Fruit fly (Drosophila melanogaster) whole organism, wandering third instar larva: ENCODE measurements around the gene dpr16.

Experiments
- Abd-B ChIP-seq: fragments of >200 bp; optimal IDR thresholded peaks from 2 replicates; lab custom pipeline; 2017; ENCODE audit warnings: missing biosample characterization, missing genetic modification characterization
- CG32264 ChIP-seq: fragments of 200-800 bp; sonication (Bioruptor generic); optimal IDR thresholded peaks from 2 replicates; lab custom pipeline; 2016; ENCODE audit warnings: missing biosample characterization, missing genetic modification characterization
- CG9705 ChIP-seq: fragments of 200-800 bp; sonication (Bioruptor generic); optimal IDR thresholded peaks from 2 replicates; lab custom pipeline; 2018; ENCODE audit warnings: missing biosample characterization, mild to moderate bottlenecking, missing genetic modification characterization
- CrebA ChIP-seq: fragments of 200-800 bp; sonication (Bioruptor generic); optimal IDR thresholded peaks from 2 replicates; lab custom pipeline; 2016; ENCODE audit warnings: missing biosample characterization, mild to moderate bottlenecking, missing genetic modification characterization, borderline replicate concordance
- Dfd ChIP-seq: fragments of >200 bp; optimal IDR thresholded peaks from 2 replicates; lab custom pipeline; 2017; ENCODE audit warnings: missing biosample characterization, missing genetic modification characterization
- Dif ChIP-seq: fragments of 200-275, 200-300 bp; sonication (Bioruptor generic); optimal IDR thresholded peaks from 2 replicates; lab custom pipeline; 2018; ENCODE audit warnings: missing biosample characterization, missing genetic modification characterization; ENCODE audit not compliant: partially characterized antibody
- GATAd ChIP-seq: sonication (Bioruptor generic); optimal IDR thresholded peaks from 2 replicates; lab custom pipeline; 2016; ENCODE audit warnings: missing biosample characterization, missing genetic modification characterization
- HLH106 ChIP-seq: fragments of 200-800 bp; optimal IDR thresholded peaks from 3 replicates; lab custom pipeline; 2019; ENCODE audit warnings: missing biosample characterization, mild to moderate bottlenecking, missing genetic modification characterization, moderate library complexity
- Hnf4 ChIP-seq: fragments of 200-800 bp; sonication (Bioruptor generic); optimal IDR thresholded peaks from 2 replicates; lab custom pipeline; 2016; ENCODE audit warnings: missing biosample characterization, mild to moderate bottlenecking, missing genetic modification characterization
- Hr78 ChIP-seq: fragments of >200 bp; optimal IDR thresholded peaks from 2 replicates; lab custom pipeline; 2017; ENCODE audit warnings: missing biosample characterization, missing genetic modification characterization
- Hr83 ChIP-seq: fragments of 200-300 bp; sonication (Bioruptor generic); optimal IDR thresholded peaks from 2 replicates; lab custom pipeline; 2016; ENCODE audit warnings: missing biosample characterization, mild to moderate bottlenecking, missing genetic modification characterization, moderate library complexity; ENCODE audit not compliant: poor library complexity, severe bottlenecking
- Jra ChIP-seq: sonication (Bioruptor generic); optimal IDR thresholded peaks from 2 replicates; lab custom pipeline; 2016; ENCODE audit warnings: missing biosample characterization, missing genetic modification characterization
- Mio ChIP-seq: sonication (Bioruptor generic); optimal IDR thresholded peaks from 2 replicates; lab custom pipeline; 2016; ENCODE audit warnings: missing biosample characterization, missing genetic modification characterization
- Myc ChIP-seq: fragments of >200 bp; optimal IDR thresholded peaks from 2 replicates; lab custom pipeline; 2017
- N ChIP-seq: fragments of >200 bp; optimal IDR thresholded peaks from 2 replicates; lab custom pipeline; 2018; ENCODE audit warnings: missing biosample characterization, missing external identifiers, missing genetic modification characterization
- OdsH ChIP-seq: fragments of 200-800 bp; sonication (Bioruptor generic); optimal IDR thresholded peaks from 2 replicates; lab custom pipeline; 2016; ENCODE audit warnings: missing biosample characterization, mild to moderate bottlenecking, missing genetic modification characterization
- Rel ChIP-seq, 2 experiments: fragments of 200-800 bp; sonication (Bioruptor generic) in 1 of 2; optimal IDR thresholded peaks; 2 replicates in 1 of 2; 3 replicates in 1 of 2; lab custom pipeline; 2016 to 2019; ENCODE audit warnings: mild to moderate bottlenecking in 2 of 2, missing biosample characterization in 2 of 2, missing genetic modification characterization in 2 of 2, moderate library complexity in 1 of 2
- Sp1 ChIP-seq: fragments of 200-800 bp; sonication (Bioruptor generic); optimal IDR thresholded peaks from 3 replicates; lab custom pipeline; 2019; ENCODE audit warnings: missing biosample characterization, mild to moderate bottlenecking, missing genetic modification characterization, moderate library complexity
- Vsx2 ChIP-seq: fragments of 200-300, 225-300 bp; sonication (Bioruptor generic); optimal IDR thresholded peaks from 2 replicates; lab custom pipeline; 2018; ENCODE audit warnings: missing biosample characterization, missing genetic modification characterization; ENCODE audit not compliant: partially characterized antibody
- br ChIP-seq: fragments of 200-800 bp; sonication (Bioruptor generic); optimal IDR thresholded peaks from 2 replicates; lab custom pipeline; 2016; ENCODE audit warnings: missing biosample characterization, missing genetic modification characterization
- brk ChIP-seq: fragments of 200-800 bp; sonication (Bioruptor generic); optimal IDR thresholded peaks from 2 replicates; lab custom pipeline; 2016; ENCODE audit warnings: missing biosample characterization, mild to moderate bottlenecking, missing genetic modification characterization
- dl ChIP-seq, 2 experiments: fragments of 175-275, 200-275 bp in 1 of 2; fragments of 200-275 bp in 1 of 2; sonication (Bioruptor generic); optimal IDR thresholded peaks; lab custom pipeline; 2018; ENCODE audit warnings: mild to moderate bottlenecking in 2 of 2, missing biosample characterization in 2 of 2, missing genetic modification characterization in 2 of 2, moderate library complexity in 2 of 2; ENCODE audit not compliant: partially characterized antibody in 2 of 2, insufficient read depth in 1 of 2
- dsf ChIP-seq: sonication (Bioruptor generic); optimal IDR thresholded peaks from 2 replicates; lab custom pipeline; 2016; ENCODE audit warnings: missing biosample characterization, missing genetic modification characterization, borderline replicate concordance
- ey ChIP-seq: fragments of 200-800 bp; sonication (Bioruptor generic); optimal IDR thresholded peaks from 2 replicates; lab custom pipeline; 2016; ENCODE audit warnings: missing biosample characterization, missing genetic modification characterization
- foxo ChIP-seq, 2 experiments: fragments of 200-800 bp; sonication (Bioruptor generic); optimal IDR thresholded peaks; 2 replicates in 1 of 2; 3 replicates in 1 of 2; lab custom pipeline; 2016 to 2017; ENCODE audit warnings: missing biosample characterization in 2 of 2, missing genetic modification characterization in 2 of 2
- fru ChIP-seq: fragments of 200-800 bp; sonication (Bioruptor generic); optimal IDR thresholded peaks from 3 replicates; lab custom pipeline; 2016; ENCODE audit warnings: missing biosample characterization, mild to moderate bottlenecking, missing genetic modification characterization
- h ChIP-seq: fragments of 200-800 bp; sonication (Bioruptor generic); optimal IDR thresholded peaks from 3 replicates; lab custom pipeline; 2016; ENCODE audit warnings: missing biosample characterization, mild to moderate bottlenecking, missing genetic modification characterization
- jim ChIP-seq: fragments of 175-275, 200-325 bp; sonication (Bioruptor generic); optimal IDR thresholded peaks from 2 replicates; lab custom pipeline; 2016; ENCODE audit warnings: missing biosample characterization, mild to moderate bottlenecking, missing genetic modification characterization
- lola ChIP-seq: fragments of >200 bp; optimal IDR thresholded peaks from 2 replicates; lab custom pipeline; 2017; ENCODE audit warnings: missing biosample characterization, missing genetic modification characterization
- pan ChIP-seq: fragments of >200 bp; optimal IDR thresholded peaks from 2 replicates; lab custom pipeline; 2017
- psq ChIP-seq: fragments of 200-800 bp; sonication (Bioruptor generic); optimal IDR thresholded peaks from 3 replicates; lab custom pipeline; 2017; ENCODE audit warnings: missing biosample characterization, mild to moderate bottlenecking, missing genetic modification characterization, moderate library complexity
- rgr ChIP-seq: fragments of 200-800 bp; sonication (Bioruptor generic); optimal IDR thresholded peaks from 3 replicates; lab custom pipeline; 2016; ENCODE audit warnings: missing biosample characterization, mild to moderate bottlenecking, missing genetic modification characterization
- sage ChIP-seq: fragments of 200-800 bp; sonication (Bioruptor generic); optimal IDR thresholded peaks from 2 replicates; lab custom pipeline; 2016; ENCODE audit warnings: missing biosample characterization, mild to moderate bottlenecking, missing genetic modification characterization
- sv ChIP-seq: fragments of 200-800 bp; sonication (Bioruptor generic); optimal IDR thresholded peaks from 3 replicates; lab custom pipeline; 2016; ENCODE audit warnings: missing biosample characterization, missing genetic modification characterization
- tai ChIP-seq: sonication (Bioruptor generic); optimal IDR thresholded peaks from 2 replicates; lab custom pipeline; 2016; ENCODE audit warnings: missing biosample characterization, missing genetic modification characterization
- usp ChIP-seq: fragments of >200 bp; optimal IDR thresholded peaks from 2 replicates; lab custom pipeline; 2017; ENCODE audit warnings: missing biosample characterization, missing genetic modification characterization
- woc ChIP-seq: sonication (Bioruptor generic); optimal IDR thresholded peaks from 2 replicates; lab custom pipeline; 2016; ENCODE audit warnings: missing biosample characterization, mild to moderate bottlenecking, missing genetic modification characterization

The dpr16 gene

dm6 chr3R:5111887-5112286 lies 38.8 kb upstream of the dpr16 start:
- TF ChIP-seq tai (GFP tag; lab: Kevin White, UChicago) (no peak), rgr (GFP tag; lab: Kevin White, UChicago) (peak; percentile 23), CG32264 (GFP tag; lab: Kevin White, UChicago) (no peak), Mio (GFP tag; lab: Kevin White, UChicago) (no peak), GATAd (no peak), Rel (GFP tag; optimal IDR thresholded peaks at IDR 0.05; lab: Kevin White, UChicago) (no peak), Rel (tag; optimal IDR thresholded peaks at IDR 0.05; lab: Kevin White, UChicago) (no peak), h (GFP tag; lab: Kevin White, UChicago) (peak; percentile 18), Sp1 (GFP tag; lab: Kevin White, UChicago) (peak; percentile 26), pan (lab: Kevin White, UChicago) (no peak), CrebA (peak; percentile 25), dsf (GFP tag; lab: Kevin White, UChicago) (no peak), CG9705 (GFP tag; lab: Kevin White, UChicago) (no peak), HLH106 (tag; lab: Kevin White, UChicago) (peak; percentile 19), foxo (GFP tag; optimal IDR thresholded peaks at IDR 0.05; lab: Kevin White, UChicago) (peak in 1 of 2 experiments; percentile 51), Hnf4 (GFP tag; lab: Kevin White, UChicago) (peak; percentile 5), Myc (lab: Kevin White, UChicago) (no peak), fru (GFP tag; lab: Kevin White, UChicago) (no peak), Abd-B (GFP tag; lab: Kevin White, UChicago) (no peak), woc (peak; percentile 18), lola (GFP tag; lab: Kevin White, UChicago) (no peak), Vsx2 (no peak), Jra (GFP tag; lab: Kevin White, UChicago) (no peak), Dif (GFP tag; lab: Kevin White, UChicago) (no peak), br (GFP tag; lab: Kevin White, UChicago) (peak; percentile 43), usp (no peak), dl (GFP tag; optimal IDR thresholded peaks at IDR 0.05; lab: Kevin White, UChicago; ENCODE audit: insufficient read depth in 1 of 2, partially characterized antibody in 2 of 2) (no peak), sv (GFP tag; lab: Kevin White, UChicago) (no peak), sage (GFP tag; lab: Kevin White, UChicago) (no peak)

DNA sequence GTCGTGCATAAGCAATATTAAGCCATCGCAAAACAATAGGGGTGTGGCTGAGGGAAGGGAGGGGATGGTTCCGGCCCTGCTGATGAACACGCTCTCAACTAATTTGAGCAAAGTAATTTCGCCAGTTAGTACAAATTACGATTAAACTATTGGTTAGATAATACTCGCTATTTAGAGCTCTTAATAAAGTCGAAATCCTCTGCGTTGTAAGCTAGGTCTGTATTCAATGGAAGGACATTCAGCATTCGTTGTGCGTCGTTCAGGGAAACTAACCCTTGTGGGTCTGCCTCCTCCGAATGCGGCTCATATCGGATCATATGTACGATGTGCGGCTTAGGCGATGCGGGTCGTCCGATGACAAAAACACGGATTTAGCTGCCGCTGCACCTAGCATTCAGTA lies 38.3 kb upstream of the dpr16 start:
- TF ChIP-seq Rel (GFP tag; optimal IDR thresholded peaks at IDR 0.05; lab: Kevin White, UChicago) (no peak), Rel (tag; optimal IDR thresholded peaks at IDR 0.05; lab: Kevin White, UChicago) (no peak), foxo (GFP tag; optimal IDR thresholded peaks at IDR 0.05; lab: Kevin White, UChicago) (no peak), brk (no peak), Hr83 (GFP tag; lab: Kevin White, UChicago) (no peak), Mio (GFP tag; lab: Kevin White, UChicago) (no peak), psq (no peak), Hr78 (GFP tag; lab: Kevin White, UChicago) (no peak), OdsH (no peak), lola (GFP tag; lab: Kevin White, UChicago) (no peak), CG32264 (GFP tag; lab: Kevin White, UChicago) (no peak)

DNA sequence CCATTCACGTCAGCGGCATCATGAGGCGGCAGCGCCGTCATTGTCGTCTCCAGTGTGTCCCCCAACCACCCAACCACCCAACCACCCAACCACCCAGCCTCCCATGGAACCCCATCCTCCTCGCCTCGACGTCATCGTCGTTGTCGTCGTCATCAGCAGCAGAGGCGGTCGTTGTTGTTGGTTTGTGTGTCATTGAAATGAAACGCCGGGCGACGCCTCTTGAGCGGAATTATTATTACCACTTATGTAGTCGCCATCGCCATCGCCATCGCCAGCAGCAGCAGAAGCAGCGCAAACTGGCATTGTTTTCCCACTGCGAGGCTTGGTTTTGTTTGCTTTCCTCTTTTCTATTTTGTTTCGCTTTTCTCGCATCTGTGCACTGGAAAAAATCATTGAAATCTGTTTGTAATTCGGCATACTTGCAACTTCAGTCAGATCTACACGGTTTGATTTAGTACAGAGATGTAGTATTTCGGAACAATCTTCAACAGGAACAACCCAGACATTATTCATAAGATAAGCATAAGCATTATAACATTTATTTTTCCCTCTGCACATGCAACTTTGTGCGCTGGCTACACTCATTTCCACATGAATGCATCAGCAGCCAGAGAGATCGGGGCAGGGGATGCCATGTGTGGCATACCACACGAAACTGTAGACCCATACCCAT lies 37.8 kb upstream of the dpr16 start:
- TF ChIP-seq Rel (GFP tag; optimal IDR thresholded peaks at IDR 0.05; lab: Kevin White, UChicago), result peak; percentile 38
- peak; percentile 26 for TF ChIP-seq Rel (tag; optimal IDR thresholded peaks at IDR 0.05; lab: Kevin White, UChicago)
- TF ChIP-seq Myc (lab: Kevin White, UChicago), result no peak
- no peak for TF ChIP-seq Abd-B (GFP tag; lab: Kevin White, UChicago)
- peak; percentile 89 for TF ChIP-seq ey (GFP tag; lab: Kevin White, UChicago)
- no peak for TF ChIP-seq CrebA
- TF ChIP-seq HLH106 (tag; lab: Kevin White, UChicago), result peak; percentile 83
- TF ChIP-seq OdsH, result peak; percentile 74
- TF ChIP-seq Mio (GFP tag; lab: Kevin White, UChicago), result no peak
- no peak for TF ChIP-seq GATAd
- TF ChIP-seq sage (GFP tag; lab: Kevin White, UChicago), result peak; percentile 59
- peak; percentile 1 for TF ChIP-seq dsf (GFP tag; lab: Kevin White, UChicago)
- peak; percentile 85 for TF ChIP-seq fru (GFP tag; lab: Kevin White, UChicago)
- no peak for TF ChIP-seq usp
- no peak for TF ChIP-seq Hr78 (GFP tag; lab: Kevin White, UChicago)
- TF ChIP-seq dl (GFP tag; optimal IDR thresholded peaks at IDR 0.05; lab: Kevin White, UChicago; ENCODE audit: insufficient read depth in 1 of 2, partially characterized antibody in 2 of 2), result no peak
- TF ChIP-seq Dfd, result peak; percentile 68
- no peak for TF ChIP-seq lola (GFP tag; lab: Kevin White, UChicago)
- TF ChIP-seq h (GFP tag; lab: Kevin White, UChicago), result peak; percentile 84
- TF ChIP-seq rgr (GFP tag; lab: Kevin White, UChicago), result peak; percentile 81
- peak; percentile 6 for TF ChIP-seq CG9705 (GFP tag; lab: Kevin White, UChicago)
- peak; percentile 80 for TF ChIP-seq psq
- peak; percentile 70 for TF ChIP-seq woc
- TF ChIP-seq Hr83 (GFP tag; lab: Kevin White, UChicago), result no peak
- TF ChIP-seq pan (lab: Kevin White, UChicago), result no peak
- peak; percentile 45 for TF ChIP-seq CG32264 (GFP tag; lab: Kevin White, UChicago)
- peak; percentile 88 for TF ChIP-seq sv (GFP tag; lab: Kevin White, UChicago)
- TF ChIP-seq foxo (GFP tag; optimal IDR thresholded peaks at IDR 0.05; lab: Kevin White, UChicago), result peak in 1 of 2 experiments; percentile 82
- TF ChIP-seq Dif (GFP tag; lab: Kevin White, UChicago), result no peak
- no peak for TF ChIP-seq Vsx2
- TF ChIP-seq Jra (GFP tag; lab: Kevin White, UChicago), result no peak
- TF ChIP-seq Sp1 (GFP tag; lab: Kevin White, UChicago), result peak; percentile 80
- TF ChIP-seq jim, result no peak
- TF ChIP-seq Hnf4 (GFP tag; lab: Kevin White, UChicago), result peak; percentile 56
- no peak for TF ChIP-seq tai (GFP tag; lab: Kevin White, UChicago)
- TF ChIP-seq br (GFP tag; lab: Kevin White, UChicago), result peak; percentile 79
- no peak for TF ChIP-seq N (GFP tag; lab: Kevin White, UChicago)
- no peak for TF ChIP-seq brk
